Worm (Caenorhabditis elegans): Measurements from ENCODE around the gene lgc-37.
A peak's percentile ranks its signal among the peaks of the same experiment; 100 is the strongest.

lgc-37 gene

DNA sequence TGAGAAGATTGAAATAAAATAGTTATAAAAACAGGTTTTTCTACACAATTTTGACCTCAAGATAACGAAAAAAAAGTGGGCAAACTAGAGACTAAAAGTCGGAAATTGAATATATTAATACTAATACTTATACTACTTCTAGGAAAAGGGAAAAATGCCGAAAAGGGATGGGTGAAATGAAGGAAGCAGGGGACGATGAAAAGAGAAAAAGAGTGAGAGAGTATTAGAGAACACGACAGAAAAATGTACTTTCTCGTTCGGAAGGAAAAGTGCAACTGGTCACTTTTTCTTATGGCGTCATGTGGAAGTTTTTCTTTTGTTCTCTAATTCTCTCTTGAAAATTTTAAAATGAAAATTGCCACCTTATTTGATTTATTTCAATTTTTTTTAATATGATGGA lies 56.4 kb downstream of the lgc-37 start:
- TF ChIP-seq lin-26 (GFP tag; IDR thresholded peaks at IDR 0.05) (no peak), attf-5 (GFP tag; optimal IDR thresholded peaks at IDR 0.05) (no peak), ztf-28 (GFP tag; IDR thresholded peaks at IDR 0.05) (no peak), somi-1 (GFP tag; optimal IDR thresholded peaks at IDR 0.05) (peak; percentile 51), snpc-3.4 (tag; optimal IDR thresholded peaks at IDR 0.05) (no peak), ccch-3 (GFP tag; optimal IDR thresholded peaks at IDR 0.05) (no peak), lin-40 (tag; optimal IDR thresholded peaks at IDR 0.05) (peak; percentile 70), F57A8.1 (GFP tag; optimal IDR thresholded peaks at IDR 0.05) (no peak), nhr-80 (tag; optimal IDR thresholded peaks at IDR 0.05) (peak; percentile 27), ceh-91 (GFP tag; IDR thresholded peaks at IDR 0.05) (no peak), hlh-26 (GFP tag; conservative IDR thresholded peaks at IDR 0.05) (no peak), zim-3 (tag; optimal IDR thresholded peaks at IDR 0.05) (no peak), aptf-2 (GFP tag; conservative IDR thresholded peaks at IDR 0.05) (no peak), mcd-1 (GFP tag; IDR thresholded peaks at IDR 0.05) (no peak), B0035.1 (tag; optimal IDR thresholded peaks at IDR 0.05) (no peak), cebp-1 (GFP tag; IDR thresholded peaks at IDR 0.05) (no peak), cebp-1 (tag; optimal IDR thresholded peaks at IDR 0.05) (peak; percentile 21), sea-2 (GFP tag; IDR thresholded peaks at IDR 0.05) (no peak), mes-4 (tag; optimal IDR thresholded peaks at IDR 0.05) (no peak), fkh-3 (tag; optimal IDR thresholded peaks at IDR 0.05) (no peak), pbrm-1 (GFP tag; IDR thresholded peaks at IDR 0.05) (no peak), mel-28 (tag; optimal IDR thresholded peaks at IDR 0.05; ENCODE audit: borderline replicate concordance) (no peak), D2030.7 (GFP tag; IDR thresholded peaks at IDR 0.05) (no peak), ztf-22 (GFP tag; optimal IDR thresholded peaks at IDR 0.05) (no peak), sdz-38 (tag; optimal IDR thresholded peaks at IDR 0.05) (no peak), F22D6.2 (tag; optimal IDR thresholded peaks at IDR 0.05) (no peak), snpc-1.3 (tag; optimal IDR thresholded peaks at IDR 0.05; ENCODE audit: insufficient read depth) (no peak), hlh-12 (tag; optimal IDR thresholded peaks at IDR 0.05) (no peak), F39B2.1 (GFP tag; IDR thresholded peaks at IDR 0.05) (no peak), ztf-26 (tag; optimal IDR thresholded peaks at IDR 0.05) (peak; percentile 0), dpl-1 (GFP tag; optimal IDR thresholded peaks at IDR 0.05) (no peak), nhr-179 (tag; optimal IDR thresholded peaks at IDR 0.05) (no peak), hmg-1.2 (GFP tag; IDR thresholded peaks at IDR 0.05) (peak; percentile 27; the same call in 1 of the 2 replicates), him-1 (tag; optimal IDR thresholded peaks at IDR 0.05) (no peak)

Data from whole organism, young adult.